Worm (Caenorhabditis elegans) whole organism, late embryonic: ENCODE measurements around the gene asp-3.

Source experiments
- ama-1 ChIP-seq: fragments of 150-350 bp; optimal IDR thresholded peaks from 2 replicates; lab custom pipeline; 2014
- ceh-2 ChIP-seq: sonication (generic microtip); optimal IDR thresholded peaks from 2 replicates; lab custom pipeline; 2016; ENCODE audit warnings: missing genotype, missing genetic modification characterization, missing compliant biosample characterization
- nhr-11 ChIP-seq: fragments of 150-350 bp; optimal IDR thresholded peaks from 2 replicates; lab custom pipeline; 2014; ENCODE audit warnings: missing biosample characterization, missing genetic modification characterization
- pqm-1 ChIP-seq: sonication (generic microtip); optimal IDR thresholded peaks from 2 replicates; lab custom pipeline; 2016; ENCODE audit warnings: missing genetic modification characterization, missing compliant biosample characterization
- sox-4 ChIP-seq: sonication (generic microtip); optimal IDR thresholded peaks from 2 replicates; lab custom pipeline; 2017; ENCODE audit warnings: mild to moderate bottlenecking, missing genetic modification characterization, inconsistent platforms, missing compliant biosample characterization

DNA sequence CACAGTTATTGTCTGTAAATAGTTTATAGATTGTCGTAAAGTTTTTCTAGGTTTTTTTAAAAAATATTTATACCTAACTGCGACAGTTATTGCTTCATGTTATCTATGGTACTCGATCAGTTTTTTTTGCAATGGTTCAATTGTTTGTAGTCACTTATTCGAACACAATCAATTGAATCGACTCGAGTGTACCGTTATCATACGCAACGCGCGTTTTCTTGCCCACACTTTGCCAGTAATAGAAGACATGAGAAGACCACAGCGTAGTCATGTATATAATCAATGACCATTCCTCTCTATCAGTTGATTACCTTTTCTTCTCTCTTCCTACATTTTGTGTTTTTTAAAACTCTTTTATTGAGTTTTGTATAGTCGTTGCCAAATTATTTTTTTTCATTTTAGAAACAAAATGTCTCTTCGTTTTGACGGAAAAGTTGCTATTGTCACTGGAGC lies 27.2 kb downstream of the asp-3 start, which contains the start of gene dhs-28:
- TF ChIP-seq nhr-11 (tag; lab: Kevin White, UChicago) (no peak), ceh-2 (no peak), sox-4 (tag; lab: Kevin White, UChicago) (no peak), pqm-1 (tag; lab: Kevin White, UChicago) (no peak), ama-1 (no peak)
